Worm (Caenorhabditis elegans) whole organism, L3 larva: ENCODE measurements around the gene dsl-5.

Experiments used
- ZK546.5 ChIP-seq: sonication (generic microtip); optimal IDR thresholded peaks from 2 replicates; lab custom pipeline; 2017; ENCODE audit warnings: missing biosample characterization, missing genetic modification characterization
- aly-2 ChIP-seq: fragments of 150-350 bp; optimal IDR thresholded peaks from 2 replicates; lab custom pipeline; 2014; ENCODE audit warnings: missing biosample characterization, missing genetic modification characterization
- ama-1 ChIP-seq: fragments of 150-350 bp; optimal IDR thresholded peaks from 2 replicates; lab custom pipeline; 2018
- ceh-16 ChIP-seq: sonication (generic microtip); optimal IDR thresholded peaks from 2 replicates; lab custom pipeline; 2017; ENCODE audit warnings: missing biosample characterization, missing genetic modification characterization
- ceh-28 ChIP-seq: fragments of 150-350 bp; optimal IDR thresholded peaks from 2 replicates; lab custom pipeline; 2014; ENCODE audit warnings: missing biosample characterization, missing genetic modification reagents, missing genetic modification characterization
- ceh-82 ChIP-seq: fragments of 150-350 bp; optimal IDR thresholded peaks from 2 replicates; lab custom pipeline; 2014; ENCODE audit warnings: missing biosample characterization, missing genetic modification characterization
- daf-12 ChIP-seq: fragments of 150-350 bp; optimal IDR thresholded peaks from 2 replicates; lab custom pipeline; 2014; ENCODE audit warnings: missing biosample characterization, missing genetic modification reagents, missing genetic modification characterization
- egl-27 ChIP-seq: sonication (generic microtip); optimal IDR thresholded peaks from 4 replicates; lab custom pipeline; 2017; ENCODE audit warnings: missing biosample characterization, missing genetic modification reagents, missing genetic modification characterization
- egl-5 ChIP-seq: fragments of 150-350 bp; optimal IDR thresholded peaks from 2 replicates; lab custom pipeline; 2017; ENCODE audit warnings: missing biosample characterization, missing genetic modification reagents, missing genetic modification characterization, inconsistent platforms
- elt-1 ChIP-seq: fragments of 150-350 bp; optimal IDR thresholded peaks from 2 replicates; lab custom pipeline; 2014; ENCODE audit warnings: missing biosample characterization, missing genetic modification characterization
- elt-2 ChIP-seq: sonication (generic microtip); optimal IDR thresholded peaks from 2 replicates; lab custom pipeline; 2016; ENCODE audit warnings: missing genetic modification reagents, mild to moderate bottlenecking, missing genetic modification characterization, missing compliant biosample characterization
- elt-3 ChIP-seq, 3 experiments: fragments of 150-350 bp in 1 of 3; sonication (generic microtip) in 2 of 3; optimal IDR thresholded peaks; 2 replicates in 2 of 3; 4 replicates in 1 of 3; lab custom pipeline; 2014 to 2017; ENCODE audit warnings: missing biosample characterization in 3 of 3, missing genetic modification characterization in 3 of 3
- eor-1 ChIP-seq, 2 experiments: fragments of 150-350 bp; optimal IDR thresholded peaks; 2 replicates each; lab custom pipeline; 2014 to 2018; ENCODE audit warnings: missing biosample characterization in 2 of 2, missing genetic modification characterization in 2 of 2
- fkh-10 ChIP-seq: sonication (generic microtip); optimal IDR thresholded peaks from 2 replicates; lab custom pipeline; 2017; ENCODE audit warnings: missing biosample characterization, missing genetic modification reagents, missing genetic modification characterization
- fkh-2 ChIP-seq: fragments of 150-350 bp; optimal IDR thresholded peaks from 2 replicates; lab custom pipeline; 2014; ENCODE audit warnings: missing biosample characterization, missing genetic modification reagents, missing genetic modification characterization
- hmg-11 ChIP-seq: sonication (generic microtip); optimal IDR thresholded peaks from 2 replicates; lab custom pipeline; 2016; ENCODE audit warnings: missing genetic modification characterization, missing compliant biosample characterization
- lin-15B ChIP-seq: fragments of 150-350 bp; optimal IDR thresholded peaks from 2 replicates; lab custom pipeline; 2014; ENCODE audit warnings: missing biosample characterization, missing genetic modification characterization
- lsy-12 ChIP-seq: sonication (generic microtip); optimal IDR thresholded peaks from 2 replicates; lab custom pipeline; 2016; ENCODE audit warnings: mild to moderate bottlenecking, missing genetic modification characterization, missing compliant biosample characterization
- mdl-1 ChIP-seq: fragments of 150-350 bp; optimal IDR thresholded peaks from 2 replicates; lab custom pipeline; 2014; ENCODE audit warnings: missing biosample characterization, missing genetic modification characterization
- nfya-1 ChIP-seq: sonication (generic microtip); optimal IDR thresholded peaks from 2 replicates; lab custom pipeline; 2017; ENCODE audit warnings: missing genetic modification characterization, mild to moderate bottlenecking, missing compliant biosample characterization, antibody characterized with exemption, moderate library complexity; ENCODE audit not compliant: insufficient read depth
- nhr-11 ChIP-seq: fragments of 150-350 bp; optimal IDR thresholded peaks from 2 replicates; lab custom pipeline; 2014; ENCODE audit warnings: missing biosample characterization, missing genetic modification characterization
- nhr-12 ChIP-seq: fragments of 150-350 bp; optimal IDR thresholded peaks from 2 replicates; lab custom pipeline; 2014; ENCODE audit warnings: missing biosample characterization, missing genetic modification characterization
- nhr-23 ChIP-seq: fragments of 150-350 bp; optimal IDR thresholded peaks from 2 replicates; lab custom pipeline; 2014; ENCODE audit warnings: missing biosample characterization, missing genetic modification reagents, missing genetic modification characterization
- nhr-237 ChIP-seq: fragments of 150-350 bp; optimal IDR thresholded peaks from 2 replicates; lab custom pipeline; 2014; ENCODE audit warnings: missing biosample characterization, missing genetic modification characterization
- nhr-25 ChIP-seq: sonication (generic microtip); optimal IDR thresholded peaks from 2 replicates; lab custom pipeline; 2017; ENCODE audit warnings: missing biosample characterization, missing genetic modification characterization
- nhr-28 ChIP-seq: fragments of 150-350 bp; optimal IDR thresholded peaks from 2 replicates; lab custom pipeline; 2014; ENCODE audit warnings: missing biosample characterization, missing genetic modification characterization
- nhr-43 ChIP-seq: sonication (generic microtip); optimal IDR thresholded peaks from 2 replicates; lab custom pipeline; 2016; ENCODE audit warnings: mild to moderate bottlenecking, missing genetic modification characterization, missing compliant biosample characterization; ENCODE audit not compliant: poor library complexity, severe bottlenecking
- nhr-67 ChIP-seq: fragments of 150-350 bp; optimal IDR thresholded peaks from 2 replicates; lab custom pipeline; 2014; ENCODE audit warnings: missing biosample characterization, missing genetic modification characterization
- nhr-76 ChIP-seq: fragments of 150-350 bp; sonication (generic microtip); optimal IDR thresholded peaks from 5 replicates; lab custom pipeline; 2014; ENCODE audit warnings: missing biosample characterization, missing genetic modification characterization
- nhr-77 ChIP-seq: fragments of 150-350 bp; optimal IDR thresholded peaks from 2 replicates; lab custom pipeline; 2014; ENCODE audit warnings: missing biosample characterization, missing genetic modification characterization
- pha-4 ChIP-seq: fragments of 150-350 bp; optimal IDR thresholded peaks from 2 replicates; lab custom pipeline; 2014; ENCODE audit warnings: missing biosample characterization, missing genetic modification reagents, missing genetic modification characterization
- pqm-1 ChIP-seq: fragments of 150-350 bp; optimal IDR thresholded peaks from 2 replicates; lab custom pipeline; 2017; ENCODE audit warnings: missing biosample characterization, missing genetic modification characterization, inconsistent platforms
- sea-2 ChIP-seq: fragments of 150-350 bp; sonication (generic microtip); optimal IDR thresholded peaks from 4 replicates; lab custom pipeline; 2014; ENCODE audit warnings: missing biosample characterization, missing genetic modification reagents, missing genetic modification characterization
- skn-1 ChIP-seq: fragments of 150-350 bp; optimal IDR thresholded peaks from 2 replicates; lab custom pipeline; 2014; ENCODE audit warnings: missing biosample characterization, missing genetic modification characterization
- snpc-4 ChIP-seq: fragments of 150-350 bp; optimal IDR thresholded peaks from 2 replicates; lab custom pipeline; 2014; ENCODE audit warnings: missing biosample characterization, missing genetic modification characterization
- unc-62 ChIP-seq: fragments of 150-350 bp; sonication (generic microtip); optimal IDR thresholded peaks from 4 replicates; lab custom pipeline; 2014; ENCODE audit warnings: missing biosample characterization, missing genetic modification reagents, missing genetic modification characterization
- zag-1 ChIP-seq: fragments of 150-350 bp; optimal IDR thresholded peaks from 2 replicates; lab custom pipeline; 2014; ENCODE audit warnings: missing biosample characterization, missing genetic modification characterization
- ztf-4 ChIP-seq: fragments of 150-350 bp; optimal IDR thresholded peaks from 2 replicates; lab custom pipeline; 2014; ENCODE audit warnings: missing biosample characterization, missing genetic modification characterization

The dsl-5 gene

DNA sequence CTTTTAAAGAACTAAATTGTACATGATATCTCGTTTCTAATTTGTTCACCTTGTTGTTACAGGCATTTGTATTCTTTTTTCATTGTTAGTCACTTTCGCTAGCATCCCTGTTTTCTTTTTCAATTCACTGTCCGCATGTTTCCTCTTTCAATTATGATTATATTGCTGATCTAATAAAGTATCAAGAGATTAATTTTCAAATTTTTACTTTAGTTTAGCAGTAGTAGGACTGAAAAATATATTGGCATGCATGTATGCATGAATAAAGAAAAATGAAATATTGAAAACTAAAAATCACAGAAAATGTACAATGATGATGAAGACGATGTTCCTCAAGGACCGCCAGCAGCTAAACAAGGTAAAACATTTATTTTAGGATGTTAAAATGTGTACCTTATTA, 17.2 kb upstream of the dsl-5 start, which contains the start of gene rbm-17:
Gene rbm-17, plus strand, starts transcription at position 301 of the 400 bp plus-strand sequence.
- TF ChIP-seq elt-1 (no peak), snpc-4 (tag; lab: Kevin White, UChicago) (no peak), ztf-4 (no peak), ceh-28 (tag; lab: Kevin White, UChicago) (no peak), unc-62 (GFP tag; lab: Kevin White, UChicago) (no peak), lin-15B (tag; lab: Kevin White, UChicago) (no peak), skn-1 (tag; lab: Kevin White, UChicago) (no peak), pqm-1 (tag; lab: Kevin White, UChicago) (no peak), egl-27 (tag; lab: Kevin White, UChicago) (no peak), hmg-11 (tag; lab: Kevin White, UChicago) (no peak), nhr-67 (no peak), nhr-43 (tag; lab: Kevin White, UChicago) (no peak), fkh-2 (tag; lab: Kevin White, UChicago) (no peak), zag-1 (tag; lab: Kevin White, UChicago) (no peak), elt-2 (tag; lab: Kevin White, UChicago) (no peak), nhr-23 (tag; lab: Kevin White, UChicago) (no peak), mdl-1 (tag; lab: Kevin White, UChicago) (no peak), nfya-1 (tag; lab: Kevin White, UChicago) (no peak)

DNA sequence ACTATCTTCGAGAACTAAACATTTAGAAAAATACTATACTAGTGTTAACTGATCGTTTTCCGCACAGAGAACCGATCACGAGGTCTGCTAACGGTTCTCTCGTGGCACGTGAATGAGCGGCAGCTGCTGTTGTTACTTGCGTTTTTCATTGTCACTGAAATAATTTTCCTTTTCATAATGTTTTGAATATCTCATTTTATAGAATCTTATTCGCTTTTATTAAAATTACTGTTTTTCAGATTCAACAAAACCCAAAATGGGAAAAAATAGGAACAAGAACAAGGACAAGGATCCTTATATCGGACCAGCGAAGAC, 15.6 kb upstream of the dsl-5 start, which contains the start of gene F58B3.6:
Gene F58B3.6, plus strand, starts transcription at position 240 of the 315 bp plus-strand sequence.
- TF ChIP-seq skn-1 (tag; lab: Kevin White, UChicago) (no peak), lin-15B (tag; lab: Kevin White, UChicago) (no peak), nhr-237 (tag; lab: Kevin White, UChicago) (no peak), sea-2 (GFP tag; lab: Kevin White, UChicago) (no peak), elt-2 (tag; lab: Kevin White, UChicago) (peak; percentile 7), nfya-1 (tag; lab: Kevin White, UChicago) (peak; percentile 8), hmg-11 (tag; lab: Kevin White, UChicago) (no peak), nhr-23 (tag; lab: Kevin White, UChicago) (peak; percentile 40), ama-1 (lab: Kevin White, UChicago) (no peak)
- TF ChIP-seq, all 47 proteins: peak for 3

DNA sequence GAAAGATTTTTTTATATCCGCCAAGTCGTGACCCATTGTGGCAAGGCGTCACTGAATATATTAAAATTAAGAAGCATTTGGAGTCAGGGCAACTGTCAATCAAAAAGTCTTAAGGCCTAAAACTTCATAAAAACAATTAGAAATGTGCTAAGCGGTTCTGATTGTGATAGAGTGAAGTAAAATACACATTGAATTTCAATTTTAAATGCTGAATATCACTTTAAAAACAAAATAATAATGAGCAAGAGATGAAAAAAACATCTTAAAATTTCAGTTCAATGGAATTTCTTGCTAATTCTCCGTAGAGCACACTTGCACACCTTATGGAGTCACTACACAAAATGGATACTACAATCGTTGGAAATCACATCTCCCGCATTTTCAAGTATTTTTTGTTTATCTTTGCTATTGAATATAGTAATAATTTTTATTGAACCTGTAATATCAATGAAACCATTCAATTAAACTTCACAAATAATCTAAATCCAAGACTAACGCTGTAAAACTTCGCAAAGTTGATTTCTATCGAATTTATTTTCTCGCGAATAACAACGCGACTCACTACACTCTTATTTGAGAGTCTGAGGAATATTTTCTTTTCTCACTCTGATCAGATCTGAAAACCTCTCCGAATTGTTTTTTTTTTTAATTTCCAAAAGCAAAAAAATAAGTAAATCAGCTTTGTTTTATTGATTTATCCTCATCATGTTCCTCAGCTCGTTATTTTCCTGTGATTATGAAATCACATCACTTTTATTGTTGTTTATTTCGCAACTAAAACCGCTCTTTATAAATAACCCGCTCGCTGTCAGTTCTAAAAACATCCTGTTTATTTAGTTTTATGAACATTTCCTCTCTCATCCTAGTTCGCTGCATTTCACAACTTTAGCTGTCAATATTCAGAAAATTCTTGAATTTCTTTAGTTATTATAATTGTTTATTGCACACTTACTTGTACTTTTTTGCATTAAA, 14.9 kb upstream of the dsl-5 start, which contains the start of gene mars-1:
Gene mars-1, minus strand, starts transcription at position 51 of the 972 bp plus-strand sequence.
- TF ChIP-seq lin-15B (tag; lab: Kevin White, UChicago) (peak; percentile 80), nfya-1 (tag; lab: Kevin White, UChicago) (peak; percentile 58), zag-1 (tag; lab: Kevin White, UChicago) (no peak), ceh-16 (tag; lab: Kevin White, UChicago) (no peak), pqm-1 (tag; lab: Kevin White, UChicago) (no peak), elt-3 (tag; optimal IDR thresholded peaks at IDR 0.05; lab: Kevin White, UChicago) (no peak), nhr-12 (no peak), nhr-76 (no peak), egl-5 (tag; lab: Kevin White, UChicago) (no peak), aly-2 (tag; lab: Kevin White, UChicago) (no peak), mdl-1 (tag; lab: Kevin White, UChicago) (no peak), daf-12 (tag; lab: Kevin White, UChicago) (no peak), nhr-23 (tag; lab: Kevin White, UChicago) (peak; percentile 56), egl-27 (tag; lab: Kevin White, UChicago) (no peak), nhr-25 (peak; percentile 61), snpc-4 (tag; lab: Kevin White, UChicago) (peak; percentile 18), nhr-43 (tag; lab: Kevin White, UChicago) (peak; percentile 31), nhr-11 (tag; lab: Kevin White, UChicago) (peak; percentile 34), fkh-10 (peak; percentile 25), ZK546.5 (tag; lab: Kevin White, UChicago) (no peak), eor-1 (tag; optimal IDR thresholded peaks at IDR 0.05; lab: Kevin White, UChicago) (no peak), ceh-82 (no peak), lsy-12 (peak; percentile 22), nhr-77 (no peak), nhr-67 (no peak), nhr-237 (tag; lab: Kevin White, UChicago) (no peak), hmg-11 (tag; lab: Kevin White, UChicago) (peak; percentile 10), nhr-28 (no peak), elt-2 (tag; lab: Kevin White, UChicago) (peak; percentile 32), pha-4 (tag; lab: Kevin White, UChicago) (peak; percentile 76), skn-1 (tag; lab: Kevin White, UChicago) (peak; percentile 39)
